Worm (Caenorhabditis elegans) whole organism, L4/young adult: ENCODE measurements around the gene icap-1.

Source experiments
- dao-5 ChIP-seq: sonication (generic microtip); optimal IDR thresholded peaks from 2 replicates; lab custom pipeline; 2016; ENCODE audit warnings: missing genotype, missing genetic modification characterization, moderate library complexity, missing compliant biosample characterization
- him-1 ChIP-seq: sonication (generic microtip); optimal IDR thresholded peaks from 2 replicates; lab custom pipeline; 2016; ENCODE audit warnings: missing genotype, missing genetic modification reagents, missing genetic modification characterization, missing compliant biosample characterization

- TF ChIP-seq him-1 (tag; lab: Kevin White, UChicago) (no peak), dao-5 (tag; lab: Kevin White, UChicago) (no peak)
Measured at ce11 chrIV:13820862-13821261, 34.1 kb upstream of the icap-1 start, which contains the start of gene Y45F10D.15.
